Fruit fly (Drosophila melanogaster) whole organism, embryonic: Measurements from ENCODE around the gene alien.

Experiments
- CG2712 ChIP-seq: fragments of 200-800 bp; optimal IDR thresholded peaks from 3 replicates; lab custom pipeline; 2019; ENCODE audit warnings: missing biosample characterization, mild to moderate bottlenecking, missing genetic modification characterization, moderate library complexity
- CG8478 ChIP-seq: fragments of >200 bp; optimal IDR thresholded peaks from 2 replicates; lab custom pipeline; 2018
- Hr78 ChIP-seq, 2 experiments: fragments of 200-800 bp in 1 of 2; fragments of >200 bp in 1 of 2; sonication (Bioruptor generic) in 1 of 2; optimal IDR thresholded peaks; 2 replicates each; lab custom pipeline; 2017 to 2019; ENCODE audit warnings: missing biosample characterization in 2 of 2, missing genetic modification characterization in 2 of 2, mild to moderate bottlenecking in 1 of 2, moderate library complexity in 1 of 2

DNA sequence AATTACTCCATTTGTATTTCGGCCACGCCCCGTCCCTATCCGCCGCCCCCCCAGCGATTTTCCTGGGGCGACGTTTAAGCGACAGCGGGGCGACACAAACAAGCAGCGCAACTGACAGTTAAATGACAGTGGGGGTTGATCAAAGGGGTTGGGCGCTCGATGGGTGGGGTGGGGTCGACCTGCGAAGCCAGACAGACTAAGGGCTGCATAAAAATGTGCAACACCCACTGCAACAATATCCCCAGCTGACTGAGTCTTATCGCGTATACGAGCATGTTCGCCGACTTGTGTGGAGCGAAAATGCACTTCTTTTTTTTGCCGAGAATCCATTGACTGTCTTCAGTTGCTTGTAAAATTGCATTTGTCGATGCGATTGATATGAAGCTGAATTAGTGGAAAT, 34.6 kb upstream of the alien start, which contains the start of gene CG9582:
- TF ChIP-seq CG2712 (tag; lab: Kevin White, UChicago) (no peak), Hr78 (GFP tag; optimal IDR thresholded peaks at IDR 0.05; lab: Kevin White, UChicago) (no peak), CG8478 (lab: Kevin White, UChicago) (no peak)
